Worm (Caenorhabditis elegans) whole organism, midembryonic: ENCODE measurements around the gene srj-9.

Source experiments
- T22C8.4 ChIP-seq: fragments of 200-800 bp; sonication (Bioruptor generic); IDR thresholded peaks from 2 replicates; pipeline ENCODE4 v1.3.6; 2022; ENCODE audit warnings: missing genetic modification characterization, missing compliant biosample characterization
- cog-1 ChIP-seq: sonication (generic microtip); optimal IDR thresholded peaks from 2 replicates; lab custom pipeline; 2016; ENCODE audit warnings: missing genetic modification characterization, missing compliant biosample characterization
- flt-1 ChIP-seq: fragments of 200-800 bp; sonication (Bioruptor generic); IDR thresholded peaks from 2 replicates; pipeline ENCODE4 v1.3.6; 2022; ENCODE audit warnings: missing genetic modification characterization, missing compliant biosample characterization
- klf-2 ChIP-seq: fragments of 200-800 bp; sonication (Bioruptor generic); conservative IDR thresholded peaks from 2 replicates; pipeline ENCODE4 v1.3.6; 2022; ENCODE audit warnings: missing genetic modification reagents, missing genetic modification characterization, missing compliant biosample characterization
- med-1 ChIP-seq: sonication (generic microtip); optimal IDR thresholded peaks from 2 replicates; lab custom pipeline; 2017; ENCODE audit warnings: missing genetic modification characterization, mild to moderate bottlenecking, missing compliant biosample characterization, antibody characterized with exemption, missing genetic modification reagents; ENCODE audit not compliant: insufficient read depth
- ref-1 ChIP-seq: fragments of 200-800 bp; sonication (Bioruptor generic); conservative IDR thresholded peaks from 2 replicates; pipeline ENCODE4 v1.3.6; 2022; ENCODE audit warnings: missing genetic modification reagents, missing genetic modification characterization, missing compliant biosample characterization
- tab-1 ChIP-seq: fragments of 200-800 bp; sonication (Bioruptor generic); IDR thresholded peaks from 2 replicates; pipeline ENCODE4 v1.3.6; 2022; ENCODE audit warnings: missing genetic modification characterization, missing compliant biosample characterization
- ztf-23 ChIP-seq: fragments of 200-800 bp; sonication (Bioruptor generic); IDR thresholded peaks from 2 replicates; pipeline ENCODE4 v1.3.6; 2022; ENCODE audit warnings: missing genetic modification reagents, missing genetic modification characterization, missing compliant biosample characterization
- ztf-29 ChIP-seq: fragments of 200-800 bp; sonication (Bioruptor generic); IDR thresholded peaks from 2 replicates; pipeline ENCODE4 v1.3.6; 2022; ENCODE audit warnings: missing genetic modification reagents, missing genetic modification characterization, missing compliant biosample characterization

The srj-9 gene

DNA sequence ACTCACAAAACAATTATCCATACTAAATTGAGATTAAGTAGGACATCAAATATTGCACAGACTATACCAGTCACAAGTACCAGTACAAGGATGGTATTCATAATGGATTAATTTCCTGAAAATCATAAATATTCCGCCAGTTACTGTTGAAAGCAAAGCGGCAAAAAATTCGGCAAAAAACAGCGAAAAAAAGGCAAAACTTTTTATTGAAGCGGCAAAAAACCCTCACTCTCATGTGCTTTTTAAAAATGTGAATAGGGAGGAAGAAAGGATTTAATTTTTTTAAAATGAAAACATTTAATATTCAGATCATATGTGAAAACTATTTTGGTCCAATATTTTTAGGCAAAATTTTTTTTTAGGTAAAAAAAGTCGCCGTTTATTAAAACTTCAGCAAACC, 39.0 kb downstream of the srj-9 start, which contains the start of gene srbc-29:
TSS of gene srbc-29 (minus strand) at position 101 of the 400 bp plus-strand sequence.
- TF ChIP-seq flt-1 (GFP tag; lab: Robert Waterston, UW) (no peak), T22C8.4 (no peak), med-1 (GFP tag; lab: Kevin White, UChicago) (no peak), ztf-29 (GFP tag; lab: Robert Waterston, UW) (no peak), ztf-23 (GFP tag; lab: Robert Waterston, UW) (no peak), cog-1 (tag; lab: Kevin White, UChicago) (no peak), klf-2 (GFP tag; lab: Robert Waterston, UW) (no peak), tab-1 (GFP tag; lab: Robert Waterston, UW) (no peak), ref-1 (no peak)

DNA sequence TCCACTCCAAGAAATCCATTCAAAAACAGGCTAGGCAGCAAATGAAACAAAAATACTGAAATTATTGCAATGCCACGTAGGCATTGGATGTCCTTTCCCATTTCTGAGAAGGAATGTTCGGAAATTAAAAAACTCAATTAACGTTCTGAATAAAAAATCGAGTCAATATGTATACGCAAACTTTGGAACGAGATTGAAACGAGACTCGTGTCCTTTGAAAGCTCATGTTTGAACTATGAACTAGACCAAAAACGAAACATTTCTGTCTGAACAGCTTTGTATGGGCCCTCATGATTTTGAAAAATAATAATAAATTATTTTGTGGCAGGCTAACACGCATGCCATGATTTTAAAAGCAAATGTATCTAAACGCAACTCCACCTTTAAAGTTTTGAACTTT, 43.3 kb downstream of the srj-9 start, which contains the start of gene oac-2:
TSS of gene oac-2 (minus strand) at position 101 of the 400 bp plus-strand sequence.
- TF ChIP-seq ztf-23 (GFP tag; lab: Robert Waterston, UW) = no peak
- no peak for TF ChIP-seq ztf-29 (GFP tag; lab: Robert Waterston, UW)

DNA sequence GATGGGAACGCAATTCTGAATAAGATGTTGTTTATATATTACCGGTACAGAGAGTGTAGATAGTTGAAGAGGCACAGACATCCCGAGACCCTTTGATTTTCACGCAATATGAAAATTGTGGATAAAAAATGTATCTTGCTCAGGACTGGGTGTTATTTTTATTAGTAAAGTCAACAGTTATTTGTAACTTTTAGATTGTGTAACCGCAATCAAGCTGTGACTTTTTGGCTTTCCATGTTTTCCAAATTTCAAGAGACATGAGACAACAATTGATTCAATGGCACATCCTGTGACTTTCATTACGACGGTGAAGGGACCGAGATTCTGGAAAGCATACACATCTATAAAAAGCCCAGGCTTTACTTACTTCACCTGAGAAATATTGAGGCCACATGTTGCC, 44.5 kb downstream of the srj-9 start:
- TF ChIP-seq flt-1 (GFP tag; lab: Robert Waterston, UW) = no peak
- TF ChIP-seq med-1 (GFP tag; lab: Kevin White, UChicago) = no peak
- TF ChIP-seq cog-1 (tag; lab: Kevin White, UChicago) = no peak
- TF ChIP-seq tab-1 (GFP tag; lab: Robert Waterston, UW) = no peak
- TF ChIP-seq T22C8.4 = no peak
- TF ChIP-seq ztf-23 (GFP tag; lab: Robert Waterston, UW) = no peak
- TF ChIP-seq klf-2 (GFP tag; lab: Robert Waterston, UW) = no peak
- TF ChIP-seq ref-1 = no peak
- no peak for TF ChIP-seq ztf-29 (GFP tag; lab: Robert Waterston, UW)

DNA sequence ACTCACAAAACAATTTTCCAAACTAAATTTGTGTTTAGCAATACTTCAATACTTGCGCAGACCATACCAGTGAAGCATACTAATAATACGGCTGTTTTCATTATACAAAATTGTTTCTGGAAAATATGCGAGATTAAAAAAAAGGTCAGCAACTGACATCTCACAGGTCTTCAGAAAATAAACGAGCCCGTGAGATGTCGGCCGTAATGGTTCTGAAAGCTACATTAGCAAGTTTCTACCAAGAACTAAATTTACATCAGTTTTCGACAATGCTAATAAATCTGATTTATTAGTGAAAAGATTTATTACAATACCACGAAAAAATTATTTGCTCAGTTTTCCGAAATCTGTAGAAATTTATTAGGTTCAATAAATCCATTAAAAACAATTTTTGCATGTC, 45.8 kb downstream of the srj-9 start, which contains the start of gene srbc-31:
TSS of gene srbc-31 (minus strand) at position 101 of the 400 bp plus-strand sequence.
- no peak for TF ChIP-seq ztf-29 (GFP tag; lab: Robert Waterston, UW)
- no peak for TF ChIP-seq cog-1 (tag; lab: Kevin White, UChicago)
- TF ChIP-seq ztf-23 (GFP tag; lab: Robert Waterston, UW) = no peak
- no peak for TF ChIP-seq T22C8.4
- no peak for TF ChIP-seq tab-1 (GFP tag; lab: Robert Waterston, UW)

DNA sequence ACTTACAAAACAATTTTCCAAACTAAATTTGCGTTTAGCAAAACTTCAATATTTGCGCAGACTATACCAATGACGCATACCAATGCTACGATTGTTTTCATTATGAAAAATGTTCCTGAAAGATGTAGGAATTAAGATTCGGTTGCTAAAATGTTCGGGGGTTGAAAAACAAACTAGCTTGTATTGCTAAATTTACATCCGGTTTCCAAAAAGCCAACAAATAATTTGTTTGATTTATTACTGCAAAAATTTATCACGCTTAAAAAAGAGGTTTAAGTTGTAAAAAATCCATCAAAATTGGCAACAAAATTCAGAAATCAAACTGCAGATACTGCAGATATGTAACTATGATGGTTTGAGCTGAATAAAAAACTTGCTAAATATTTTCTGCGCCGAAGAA, 48.6 kb downstream of the srj-9 start, which contains the start of gene srbc-30:
TSS of gene srbc-30 (minus strand) at position 101 of the 400 bp plus-strand sequence.
- TF ChIP-seq T22C8.4 (no peak), med-1 (GFP tag; lab: Kevin White, UChicago) (no peak), ztf-29 (GFP tag; lab: Robert Waterston, UW) (no peak), ztf-23 (GFP tag; lab: Robert Waterston, UW) (no peak), flt-1 (GFP tag; lab: Robert Waterston, UW) (no peak), cog-1 (tag; lab: Kevin White, UChicago) (no peak), ref-1 (no peak), klf-2 (GFP tag; lab: Robert Waterston, UW) (no peak), tab-1 (GFP tag; lab: Robert Waterston, UW) (no peak)

DNA sequence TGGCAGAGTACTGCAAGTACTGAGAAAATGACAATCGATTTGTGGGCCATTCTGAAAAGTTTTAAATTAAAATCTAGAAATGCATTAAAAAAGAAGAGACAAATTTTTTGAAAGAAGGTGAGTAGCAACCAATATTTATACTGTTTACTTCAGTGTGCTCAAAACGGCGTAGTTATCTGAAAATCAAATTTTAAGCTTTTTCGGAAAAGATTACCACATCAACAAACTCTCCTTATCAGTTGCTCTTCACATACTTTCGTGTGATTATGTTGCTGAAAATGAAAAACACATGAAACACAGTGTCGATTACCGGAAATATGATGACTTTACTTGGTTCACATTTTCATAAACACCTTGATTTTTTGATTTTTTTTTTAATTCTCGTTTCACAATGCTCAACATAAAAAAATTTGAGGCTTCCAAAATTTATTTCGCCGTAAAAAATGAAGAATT, 50.8 kb downstream of the srj-9 start, which contains the start of gene lys-7:
TSS of gene lys-7 (minus strand) at position 51 of the 453 bp plus-strand sequence.
- TF ChIP-seq cog-1 (tag; lab: Kevin White, UChicago) = no peak
- TF ChIP-seq med-1 (GFP tag; lab: Kevin White, UChicago) = no peak
- no peak for TF ChIP-seq tab-1 (GFP tag; lab: Robert Waterston, UW)
- TF ChIP-seq ztf-23 (GFP tag; lab: Robert Waterston, UW) = no peak
